Worm (Caenorhabditis elegans) whole organism, L2 larva: ENCODE data around the gene cdh-12.

Experiments used
- C34F6.9 ChIP-seq: fragments of 150-350 bp; optimal IDR thresholded peaks from 2 replicates; lab custom pipeline; 2014; ENCODE audit warnings: missing biosample characterization, missing genetic modification characterization
- F13H6.1 ChIP-seq: sonication (generic microtip); optimal IDR thresholded peaks from 2 replicates; lab custom pipeline; 2016; ENCODE audit warnings: missing genetic modification characterization, missing compliant biosample characterization
- Y55F3AM.14 ChIP-seq: fragments of 200-800 bp; sonication (Bioruptor generic); optimal IDR thresholded peaks from 2 replicates; lab custom pipeline; 2018; ENCODE audit warnings: mild to moderate bottlenecking, missing genetic modification characterization, missing compliant biosample characterization
- ZK546.5 ChIP-seq: sonication (generic microtip); optimal IDR thresholded peaks from 2 replicates; lab custom pipeline; 2017; ENCODE audit warnings: missing biosample characterization, missing genetic modification characterization
- aly-2 ChIP-seq: fragments of 150-350 bp; optimal IDR thresholded peaks from 2 replicates; lab custom pipeline; 2014; ENCODE audit warnings: missing biosample characterization, missing genetic modification characterization
- blmp-1 ChIP-seq: sonication (generic microtip); optimal IDR thresholded peaks from 2 replicates; lab custom pipeline; 2017; ENCODE audit warnings: missing genetic modification characterization, mild to moderate bottlenecking, missing compliant biosample characterization, antibody characterized with exemption, moderate library complexity; ENCODE audit not compliant: insufficient read depth
- ceh-82 ChIP-seq: fragments of 150-350 bp; optimal IDR thresholded peaks from 2 replicates; lab custom pipeline; 2014; ENCODE audit warnings: missing biosample characterization, missing genetic modification characterization
- crh-2 ChIP-seq: sonication (generic microtip); optimal IDR thresholded peaks from 2 replicates; lab custom pipeline; 2017; ENCODE audit warnings: missing biosample characterization, missing genetic modification characterization
- dmd-4 ChIP-seq: sonication (generic microtip); optimal IDR thresholded peaks from 2 replicates; lab custom pipeline; 2017; ENCODE audit warnings: missing biosample characterization, missing genetic modification characterization
- egl-27 ChIP-seq: sonication (generic microtip); optimal IDR thresholded peaks from 3 replicates; lab custom pipeline; 2017; ENCODE audit warnings: missing biosample characterization, missing genetic modification reagents, missing genetic modification characterization
- elt-1 ChIP-seq: fragments of 150-350 bp; optimal IDR thresholded peaks from 2 replicates; lab custom pipeline; 2014; ENCODE audit warnings: missing biosample characterization, missing genetic modification characterization
- elt-3 ChIP-seq: sonication (generic microtip); optimal IDR thresholded peaks from 2 replicates; lab custom pipeline; 2017; ENCODE audit warnings: missing biosample characterization, missing genetic modification characterization
- gmeb-1 ChIP-seq: fragments of 150-350 bp; optimal IDR thresholded peaks from 2 replicates; lab custom pipeline; 2014; ENCODE audit warnings: missing biosample characterization, missing genetic modification characterization
- lin-11 ChIP-seq: fragments of 150-350 bp; sonication (generic microtip); optimal IDR thresholded peaks from 2 replicates; lab custom pipeline; 2014; ENCODE audit warnings: missing biosample characterization, missing genetic modification characterization, inconsistent platforms, mixed read lengths
- lin-13 ChIP-seq: fragments of 150-350 bp; optimal IDR thresholded peaks from 2 replicates; lab custom pipeline; 2014; ENCODE audit warnings: missing biosample characterization, missing genetic modification reagents, missing genetic modification characterization
- lin-39 ChIP-seq: fragments of 150-350 bp; optimal IDR thresholded peaks from 2 replicates; lab custom pipeline; 2014; ENCODE audit warnings: missing biosample characterization, missing genetic modification reagents, missing genetic modification characterization
- lsy-2 ChIP-seq, 2 experiments: fragments of 150-350 bp in 1 of 2; sonication (generic microtip) in 1 of 2; optimal IDR thresholded peaks; 2 replicates each; lab custom pipeline; 2014 to 2017; ENCODE audit warnings: missing biosample characterization in 2 of 2, missing genetic modification characterization in 2 of 2
- mab-5 ChIP-seq: fragments of 150-350 bp; optimal IDR thresholded peaks from 2 replicates; lab custom pipeline; 2014; ENCODE audit warnings: missing biosample characterization, missing genetic modification characterization
- mdl-1 ChIP-seq, 2 experiments: fragments of 150-350 bp in 1 of 2; sonication (generic microtip) in 1 of 2; optimal IDR thresholded peaks; 2 replicates each; lab custom pipeline; 2017; ENCODE audit warnings: missing biosample characterization in 2 of 2, missing genetic modification characterization in 2 of 2
- nhr-10 ChIP-seq: sonication (generic microtip); optimal IDR thresholded peaks from 2 replicates; lab custom pipeline; 2017; ENCODE audit warnings: missing biosample characterization, missing genetic modification characterization
- nhr-12 ChIP-seq: fragments of 150-350 bp; optimal IDR thresholded peaks from 2 replicates; lab custom pipeline; 2014; ENCODE audit warnings: missing biosample characterization, missing genetic modification characterization
- nhr-129 ChIP-seq: fragments of 150-350 bp; optimal IDR thresholded peaks from 2 replicates; lab custom pipeline; 2014; ENCODE audit warnings: missing biosample characterization, missing genetic modification characterization
- nhr-21 ChIP-seq: fragments of 150-350 bp; optimal IDR thresholded peaks from 2 replicates; lab custom pipeline; 2014; ENCODE audit warnings: missing biosample characterization, missing genetic modification characterization
- nhr-23 ChIP-seq: fragments of 150-350 bp; optimal IDR thresholded peaks from 2 replicates; lab custom pipeline; 2014; ENCODE audit warnings: missing biosample characterization, missing genetic modification reagents, missing genetic modification characterization
- nhr-237 ChIP-seq: fragments of 150-350 bp; optimal IDR thresholded peaks from 2 replicates; lab custom pipeline; 2014; ENCODE audit warnings: missing biosample characterization, missing genetic modification characterization
- nhr-25 ChIP-seq: fragments of 150-350 bp; sonication (generic microtip); optimal IDR thresholded peaks from 3 replicates; lab custom pipeline; 2014; ENCODE audit warnings: missing biosample characterization, missing genetic modification characterization
- nhr-77 ChIP-seq: fragments of 150-350 bp; optimal IDR thresholded peaks from 2 replicates; lab custom pipeline; 2014; ENCODE audit warnings: missing biosample characterization, missing genetic modification characterization
- peb-1 ChIP-seq: fragments of 150-350 bp; optimal IDR thresholded peaks from 2 replicates; lab custom pipeline; 2014; ENCODE audit warnings: missing biosample characterization, missing genetic modification characterization
- sem-4 ChIP-seq: fragments of 150-350 bp; optimal IDR thresholded peaks from 2 replicates; lab custom pipeline; 2014; ENCODE audit warnings: missing biosample characterization, missing genetic modification reagents, missing genetic modification characterization
- skn-1 ChIP-seq: sonication (generic microtip); optimal IDR thresholded peaks from 2 replicates; lab custom pipeline; 2017; ENCODE audit warnings: missing biosample characterization, missing genetic modification characterization
- sma-3 ChIP-seq: sonication (generic microtip); optimal IDR thresholded peaks from 2 replicates; lab custom pipeline; 2016; ENCODE audit warnings: missing genetic modification reagents, missing genetic modification characterization, missing compliant biosample characterization
- sma-9 ChIP-seq, 2 experiments: fragments of 150-350 bp in 1 of 2; sonication (generic microtip) in 1 of 2; optimal IDR thresholded peaks; 2 replicates each; lab custom pipeline; 2014 to 2016; ENCODE audit warnings: missing genetic modification characterization in 2 of 2, mild to moderate bottlenecking in 1 of 2, missing biosample characterization in 1 of 2, missing compliant biosample characterization in 1 of 2, missing genetic modification reagents in 1 of 2, moderate library complexity in 1 of 2
- unc-39 ChIP-seq: fragments of 150-350 bp; optimal IDR thresholded peaks from 2 replicates; lab custom pipeline; 2014; ENCODE audit warnings: missing biosample characterization, missing genetic modification characterization
- unc-55 ChIP-seq: fragments of 150-350 bp; sonication (generic microtip); optimal IDR thresholded peaks from 3 replicates; lab custom pipeline; 2014; ENCODE audit warnings: missing biosample characterization, missing genetic modification reagents, missing genetic modification characterization
- unc-62 ChIP-seq: fragments of 150-350 bp; optimal IDR thresholded peaks from 2 replicates; lab custom pipeline; 2014; ENCODE audit warnings: missing biosample characterization, missing genetic modification reagents, missing genetic modification characterization
- zag-1 ChIP-seq: fragments of 150-350 bp; optimal IDR thresholded peaks from 2 replicates; lab custom pipeline; 2014; ENCODE audit warnings: missing biosample characterization, missing genetic modification characterization
- ztf-1 ChIP-seq: fragments of 200-800 bp; sonication (Bioruptor generic); conservative IDR thresholded peaks from 2 replicates; pipeline ENCODE4 v1.3.6; 2022; ENCODE audit warnings: missing genetic modification characterization, missing compliant biosample characterization
- ztf-11 ChIP-seq: sonication (generic microtip); optimal IDR thresholded peaks from 2 replicates; lab custom pipeline; 2017; ENCODE audit warnings: missing biosample characterization, missing genetic modification characterization
- ztf-4 ChIP-seq: fragments of 150-350 bp; optimal IDR thresholded peaks from 2 replicates; lab custom pipeline; 2014; ENCODE audit warnings: missing biosample characterization, missing genetic modification characterization

The cdh-12 gene

DNA sequence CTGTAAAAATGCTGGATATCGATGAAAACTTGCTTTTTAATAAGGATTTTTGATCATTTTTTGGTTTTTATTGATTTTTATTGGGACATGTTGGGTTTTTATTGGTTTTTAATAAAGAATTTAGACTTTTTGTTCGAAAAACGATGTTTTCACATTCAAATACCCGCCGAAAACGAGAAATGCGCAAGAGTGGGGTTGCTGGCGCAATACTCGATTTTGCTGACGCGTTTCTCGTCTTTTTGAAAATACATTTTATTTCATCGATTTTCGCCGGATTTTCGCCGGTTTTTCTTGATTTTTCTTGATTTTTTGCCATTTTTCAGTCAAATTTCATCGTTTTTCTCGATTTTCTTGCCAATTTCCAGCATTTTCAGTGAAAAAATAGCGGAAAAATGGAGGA lies 9.0 kb upstream of the cdh-12 start, which contains the start of gene smr-1 (continued):
- TF ChIP-seq nhr-77 (tag; lab: Kevin White, UChicago) = peak; percentile 52
- TF ChIP-seq lsy-2 (tag; optimal IDR thresholded peaks at IDR 0.05; lab: Kevin White, UChicago) = peak; percentile 92 to 93
- TF ChIP-seq nhr-12 = no peak
- peak in 1 of 2 experiments; percentile 45 for TF ChIP-seq mdl-1 (tag; optimal IDR thresholded peaks at IDR 0.05; lab: Kevin White, UChicago)
- TF ChIP-seq blmp-1 (tag; lab: Kevin White, UChicago) = peak; percentile 9
- no peak for TF ChIP-seq ztf-1 (GFP tag; lab: Robert Waterston, UW)
- TF ChIP-seq nhr-129 = peak; percentile 78
- TF ChIP-seq dmd-4 (tag; lab: Kevin White, UChicago) = no peak
- TF ChIP-seq unc-39 (tag; lab: Kevin White, UChicago) = no peak
- peak; percentile 49 for TF ChIP-seq sem-4 (tag; lab: Kevin White, UChicago)
- peak; percentile 94 for TF ChIP-seq lin-13 (GFP tag; lab: Kevin White, UChicago)
- TF ChIP-seq unc-62 (GFP tag; lab: Kevin White, UChicago) = no peak
- TF ChIP-seq, all 48 proteins: peak for 28

ce11 chrIII:1144816-1145215 lies 7.0 kb upstream of the cdh-12 start:
- no peak for TF ChIP-seq ZK546.5 (tag; lab: Kevin White, UChicago)
- no peak for TF ChIP-seq nhr-10
- TF ChIP-seq unc-62 (GFP tag; lab: Kevin White, UChicago) = no peak
- TF ChIP-seq lsy-2 (tag; optimal IDR thresholded peaks at IDR 0.05; lab: Kevin White, UChicago) = no peak
- TF ChIP-seq skn-1 (tag; lab: Kevin White, UChicago) = no peak
- no peak for TF ChIP-seq mab-5 (tag; lab: Kevin White, UChicago)
- TF ChIP-seq blmp-1 (tag; lab: Kevin White, UChicago) = no peak
- no peak for TF ChIP-seq nhr-25 (tag; lab: Kevin White, UChicago)
- TF ChIP-seq elt-3 (tag; lab: Kevin White, UChicago) = no peak
- TF ChIP-seq, all 48 proteins: peak for 0

DNA sequence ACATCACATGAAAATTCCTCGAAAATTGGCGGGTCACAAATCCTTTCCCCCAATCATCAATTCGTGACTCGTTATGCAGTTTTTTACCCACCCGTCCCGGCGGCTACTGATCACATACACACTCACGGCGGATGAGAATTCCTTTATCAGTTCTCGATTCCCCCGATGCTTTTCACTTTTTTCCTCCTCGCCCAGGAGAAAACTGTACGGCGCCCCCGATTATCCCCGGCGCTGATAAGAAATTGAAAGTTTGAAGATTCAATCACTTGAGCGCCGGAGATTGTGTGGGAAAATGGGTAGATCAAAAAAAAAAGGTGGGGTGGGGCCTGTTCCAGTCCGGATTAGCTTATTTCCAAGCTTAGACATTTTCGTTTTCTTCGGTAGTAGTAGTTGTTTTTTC lies 4.0 kb upstream of the cdh-12 start:
- TF ChIP-seq F13H6.1 (tag; lab: Kevin White, UChicago) (no peak), Y55F3AM.14 (no peak), blmp-1 (tag; lab: Kevin White, UChicago) (peak; percentile 28)

- TF ChIP-seq mab-5 (tag; lab: Kevin White, UChicago) (no peak), Y55F3AM.14 (no peak)
Measured at ce11 chrIII:1149472-1149871, 2.4 kb upstream of the cdh-12 start.

DNA sequence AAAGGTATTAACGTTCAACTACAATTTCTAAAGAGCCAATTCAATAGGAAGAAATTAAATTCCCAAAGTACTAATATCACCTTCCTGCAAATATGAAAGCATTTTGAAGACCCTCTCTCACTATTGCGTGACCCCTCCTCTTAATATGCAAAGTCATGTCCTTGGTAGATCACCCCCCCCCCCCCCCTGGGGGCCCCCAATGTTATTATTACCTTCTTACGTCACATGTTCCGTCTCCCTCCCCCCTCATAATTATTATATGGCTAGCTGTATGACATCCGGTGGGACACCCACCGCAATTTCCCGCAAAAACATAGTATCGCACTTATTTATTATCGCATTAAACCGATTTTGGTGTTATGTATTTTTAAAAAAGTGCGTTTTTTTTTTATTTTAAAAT lies 10.1 kb downstream of the cdh-12 start:
- TF ChIP-seq ztf-1 (GFP tag; lab: Robert Waterston, UW) (no peak), ZK546.5 (tag; lab: Kevin White, UChicago) (no peak), lin-11 (tag; lab: Kevin White, UChicago) (no peak), ztf-11 (tag; lab: Kevin White, UChicago) (no peak), crh-2 (tag; lab: Kevin White, UChicago) (no peak), elt-1 (no peak), C34F6.9 (tag; lab: Kevin White, UChicago) (no peak), nhr-10 (no peak), lin-13 (GFP tag; lab: Kevin White, UChicago) (no peak), sma-9 (GFP tag; optimal IDR thresholded peaks at IDR 0.05; lab: Kevin White, UChicago) (no peak), sma-9 (tag; optimal IDR thresholded peaks at IDR 0.05; lab: Kevin White, UChicago) (no peak), nhr-21 (no peak), aly-2 (tag; lab: Kevin White, UChicago) (no peak), sma-3 (GFP tag; lab: Kevin White, UChicago) (no peak), ztf-4 (no peak)

DNA sequence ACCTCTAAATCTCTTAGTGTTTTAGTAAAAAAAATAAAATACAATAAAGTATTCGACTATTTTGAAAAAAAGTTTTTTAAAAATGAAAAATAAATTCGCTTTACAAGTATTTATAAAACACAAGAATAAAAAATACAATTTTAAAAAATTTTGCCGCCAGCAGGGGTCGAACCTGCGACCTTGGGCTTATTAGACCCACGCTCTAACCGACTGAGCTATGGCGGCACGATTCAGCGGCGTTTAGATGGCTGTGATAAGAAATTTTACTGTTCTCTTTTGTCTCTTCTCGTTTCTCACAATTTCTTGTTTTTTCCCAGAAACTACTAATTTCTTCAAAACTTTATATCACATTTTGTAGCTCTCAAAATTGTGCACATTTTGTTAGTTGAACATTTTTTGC lies 11.4 kb downstream of the cdh-12 start:
- no peak for TF ChIP-seq ceh-82 (tag; lab: Kevin White, UChicago)
- TF ChIP-seq nhr-21 = no peak
- no peak for TF ChIP-seq lin-39 (tag; lab: Kevin White, UChicago)
- no peak for TF ChIP-seq F13H6.1 (tag; lab: Kevin White, UChicago)
- no peak for TF ChIP-seq unc-55 (GFP tag; lab: Kevin White, UChicago)
- no peak for TF ChIP-seq zag-1
- TF ChIP-seq dmd-4 (tag; lab: Kevin White, UChicago) = no peak
- TF ChIP-seq nhr-129 = no peak
- TF ChIP-seq elt-3 (tag; lab: Kevin White, UChicago) = no peak
- no peak for TF ChIP-seq gmeb-1 (tag; lab: Kevin White, UChicago)
- TF ChIP-seq unc-62 (GFP tag; lab: Kevin White, UChicago) = no peak
- TF ChIP-seq nhr-237 (tag; lab: Kevin White, UChicago) = no peak
- no peak for TF ChIP-seq unc-39 (tag; lab: Kevin White, UChicago)
- TF ChIP-seq nhr-23 (tag; lab: Kevin White, UChicago) = no peak
- no peak for TF ChIP-seq skn-1 (tag; lab: Kevin White, UChicago)
- TF ChIP-seq nhr-12 = no peak
- TF ChIP-seq egl-27 (tag; lab: Kevin White, UChicago) = no peak
- TF ChIP-seq mdl-1 (tag; optimal IDR thresholded peaks at IDR 0.05; lab: Kevin White, UChicago) = no peak
- no peak for TF ChIP-seq peb-1 (tag; lab: Kevin White, UChicago)
- TF ChIP-seq, all 48 proteins: peak for 0
